Worm (Caenorhabditis elegans) whole organism, L2 larva: ENCODE data around the gene T07C12.10.

ENCODE experiments used
- C34F6.9 ChIP-seq: fragments of 150-350 bp; optimal IDR thresholded peaks from 2 replicates; lab custom pipeline; 2014; ENCODE audit warnings: missing biosample characterization, missing genetic modification characterization
- R02D3.7 ChIP-seq: fragments of 150-350 bp; optimal IDR thresholded peaks from 2 replicates; lab custom pipeline; 2014; ENCODE audit warnings: missing biosample characterization, missing genetic modification characterization
- Y55F3AM.14 ChIP-seq: fragments of 200-800 bp; sonication (Bioruptor generic); optimal IDR thresholded peaks from 2 replicates; lab custom pipeline; 2018; ENCODE audit warnings: mild to moderate bottlenecking, missing genetic modification characterization, missing compliant biosample characterization
- ZK546.5 ChIP-seq: sonication (generic microtip); optimal IDR thresholded peaks from 2 replicates; lab custom pipeline; 2017; ENCODE audit warnings: missing biosample characterization, missing genetic modification characterization
- alr-1 ChIP-seq: fragments of 150-350 bp; optimal IDR thresholded peaks from 2 replicates; lab custom pipeline; 2014; ENCODE audit warnings: missing biosample characterization, missing genetic modification characterization
- ama-1 ChIP-seq: fragments of 150-350 bp; optimal IDR thresholded peaks from 2 replicates; lab custom pipeline; 2018; ENCODE audit warnings: inconsistent platforms
- crh-2 ChIP-seq: sonication (generic microtip); optimal IDR thresholded peaks from 2 replicates; lab custom pipeline; 2017; ENCODE audit warnings: missing biosample characterization, missing genetic modification characterization
- dmd-4 ChIP-seq: sonication (generic microtip); optimal IDR thresholded peaks from 2 replicates; lab custom pipeline; 2017; ENCODE audit warnings: missing biosample characterization, missing genetic modification characterization
- egl-27 ChIP-seq: sonication (generic microtip); optimal IDR thresholded peaks from 3 replicates; lab custom pipeline; 2017; ENCODE audit warnings: missing biosample characterization, missing genetic modification reagents, missing genetic modification characterization
- elt-1 ChIP-seq: fragments of 150-350 bp; optimal IDR thresholded peaks from 2 replicates; lab custom pipeline; 2014; ENCODE audit warnings: missing biosample characterization, missing genetic modification characterization
- elt-3 ChIP-seq: sonication (generic microtip); optimal IDR thresholded peaks from 2 replicates; lab custom pipeline; 2017; ENCODE audit warnings: missing biosample characterization, missing genetic modification characterization
- fos-1 ChIP-seq: fragments of 150-350 bp; optimal IDR thresholded peaks from 2 replicates; lab custom pipeline; 2014; ENCODE audit warnings: missing biosample characterization, missing genetic modification characterization
- gmeb-1 ChIP-seq: fragments of 150-350 bp; optimal IDR thresholded peaks from 2 replicates; lab custom pipeline; 2014; ENCODE audit warnings: missing biosample characterization, missing genetic modification characterization
- lin-11 ChIP-seq: fragments of 150-350 bp; sonication (generic microtip); optimal IDR thresholded peaks from 2 replicates; lab custom pipeline; 2014; ENCODE audit warnings: missing biosample characterization, missing genetic modification characterization, inconsistent platforms, mixed read lengths
- lin-13 ChIP-seq: fragments of 150-350 bp; optimal IDR thresholded peaks from 2 replicates; lab custom pipeline; 2014; ENCODE audit warnings: missing biosample characterization, missing genetic modification reagents, missing genetic modification characterization
- mab-5 ChIP-seq: fragments of 150-350 bp; optimal IDR thresholded peaks from 2 replicates; lab custom pipeline; 2014; ENCODE audit warnings: missing biosample characterization, missing genetic modification characterization
- mbf-1 ChIP-seq: sonication (generic microtip); optimal IDR thresholded peaks from 2 replicates; lab custom pipeline; 2017; ENCODE audit warnings: missing biosample characterization, missing genetic modification characterization
- mdl-1 ChIP-seq, 2 experiments: fragments of 150-350 bp in 1 of 2; sonication (generic microtip) in 1 of 2; optimal IDR thresholded peaks; 2 replicates each; lab custom pipeline; 2017; ENCODE audit warnings: missing biosample characterization in 2 of 2, missing genetic modification characterization in 2 of 2
- nhr-10 ChIP-seq: sonication (generic microtip); optimal IDR thresholded peaks from 2 replicates; lab custom pipeline; 2017; ENCODE audit warnings: missing biosample characterization, missing genetic modification characterization
- nhr-129 ChIP-seq: fragments of 150-350 bp; optimal IDR thresholded peaks from 2 replicates; lab custom pipeline; 2014; ENCODE audit warnings: missing biosample characterization, missing genetic modification characterization
- nhr-21 ChIP-seq: fragments of 150-350 bp; optimal IDR thresholded peaks from 2 replicates; lab custom pipeline; 2014; ENCODE audit warnings: missing biosample characterization, missing genetic modification characterization
- nhr-23 ChIP-seq: fragments of 150-350 bp; optimal IDR thresholded peaks from 2 replicates; lab custom pipeline; 2014; ENCODE audit warnings: missing biosample characterization, missing genetic modification reagents, missing genetic modification characterization
- nhr-25 ChIP-seq: fragments of 150-350 bp; sonication (generic microtip); optimal IDR thresholded peaks from 3 replicates; lab custom pipeline; 2014; ENCODE audit warnings: missing biosample characterization, missing genetic modification characterization
- sma-3 ChIP-seq: sonication (generic microtip); optimal IDR thresholded peaks from 2 replicates; lab custom pipeline; 2016; ENCODE audit warnings: missing genetic modification reagents, missing genetic modification characterization, missing compliant biosample characterization
- sma-9 ChIP-seq, 2 experiments: fragments of 150-350 bp in 1 of 2; sonication (generic microtip) in 1 of 2; optimal IDR thresholded peaks; 2 replicates each; lab custom pipeline; 2014 to 2016; ENCODE audit warnings: missing genetic modification characterization in 2 of 2, mild to moderate bottlenecking in 1 of 2, missing biosample characterization in 1 of 2, missing compliant biosample characterization in 1 of 2, missing genetic modification reagents in 1 of 2, moderate library complexity in 1 of 2
- snpc-4 ChIP-seq: fragments of 150-350 bp; optimal IDR thresholded peaks from 2 replicates; lab custom pipeline; 2014; ENCODE audit warnings: missing biosample characterization, missing genetic modification characterization
- unc-39 ChIP-seq: fragments of 150-350 bp; optimal IDR thresholded peaks from 2 replicates; lab custom pipeline; 2014; ENCODE audit warnings: missing biosample characterization, missing genetic modification characterization
- unc-55 ChIP-seq: fragments of 150-350 bp; sonication (generic microtip); optimal IDR thresholded peaks from 3 replicates; lab custom pipeline; 2014; ENCODE audit warnings: missing biosample characterization, missing genetic modification reagents, missing genetic modification characterization
- zag-1 ChIP-seq: fragments of 150-350 bp; optimal IDR thresholded peaks from 2 replicates; lab custom pipeline; 2014; ENCODE audit warnings: missing biosample characterization, missing genetic modification characterization

Gene T07C12.10

ce11 chrV:9930612-9931065 lies 29.6 kb downstream of the T07C12.10 start, which contains the start of the genes rmh-2 and suds-3:
TSS of gene rmh-2 (minus strand) at chrV:9930775.
TSS of gene suds-3 (plus strand) at chrV:9931015.
- TF ChIP-seq lin-13 (peak; percentile 1), dmd-4 (tag; lab: Kevin White, UChicago) (no peak), C34F6.9 (tag; lab: Kevin White, UChicago) (no peak), nhr-129 (tag; lab: Kevin White, UChicago) (peak; percentile 52), zag-1 (tag; lab: Kevin White, UChicago) (no peak), nhr-25 (tag; lab: Kevin White, UChicago) (no peak), gmeb-1 (tag; lab: Kevin White, UChicago) (peak; percentile 83), lin-11 (tag; lab: Kevin White, UChicago) (peak; percentile 51), alr-1 (tag; lab: Kevin White, UChicago) (no peak), unc-55 (GFP tag; lab: Kevin White, UChicago) (peak; percentile 70), mab-5 (tag; lab: Kevin White, UChicago) (no peak), nhr-21 (tag; lab: Kevin White, UChicago) (peak; percentile 9), R02D3.7 (tag; lab: Kevin White, UChicago) (peak; percentile 54)

ce11 chrV:9927954-9928353 lies 32.3 kb downstream of the T07C12.10 start:
- no peak for TF ChIP-seq Y55F3AM.14 (GFP tag; lab: Kevin White, UChicago)
- peak; percentile 37 for TF ChIP-seq gmeb-1 (tag; lab: Kevin White, UChicago)
- TF ChIP-seq crh-2 (tag; lab: Kevin White, UChicago) = peak; percentile 22
- no peak for TF ChIP-seq ama-1 (lab: Kevin White, UChicago)
- TF ChIP-seq fos-1 (tag; lab: Kevin White, UChicago) = peak; percentile 50
- TF ChIP-seq, all 48 proteins: peak for 3

ce11 chrV:9927381-9927780 lies 32.9 kb downstream of the T07C12.10 start:
- no peak for TF ChIP-seq egl-27 (tag; lab: Kevin White, UChicago)
- no peak for TF ChIP-seq snpc-4 (tag; lab: Kevin White, UChicago)
- TF ChIP-seq R02D3.7 (tag; lab: Kevin White, UChicago) = no peak

ce11 chrV:9926240-9926639 lies 34.0 kb downstream of the T07C12.10 start, which contains the start of gene C50H2.13:
TSS of gene C50H2.13 (plus strand) at chrV:9926540.
- no peak for TF ChIP-seq ZK546.5 (tag; lab: Kevin White, UChicago)
- no peak for TF ChIP-seq mdl-1 (tag; optimal IDR thresholded peaks at IDR 0.05; lab: Kevin White, UChicago)
- no peak for TF ChIP-seq ama-1 (lab: Kevin White, UChicago)
- no peak for TF ChIP-seq nhr-23 (tag; lab: Kevin White, UChicago)
- no peak for TF ChIP-seq nhr-10
- TF ChIP-seq elt-3 = no peak

ce11 chrV:9925647-9926046 lies 34.6 kb downstream of the T07C12.10 start:
- TF ChIP-seq nhr-129 (tag; lab: Kevin White, UChicago) = no peak
- peak; percentile 49 for TF ChIP-seq crh-2 (tag; lab: Kevin White, UChicago)
- peak; percentile 34 for TF ChIP-seq egl-27 (tag; lab: Kevin White, UChicago)
- TF ChIP-seq mbf-1 (tag; lab: Kevin White, UChicago) = no peak
- TF ChIP-seq mab-5 (tag; lab: Kevin White, UChicago) = no peak
- TF ChIP-seq zag-1 (tag; lab: Kevin White, UChicago) = no peak
- TF ChIP-seq sma-9 (GFP tag; optimal IDR thresholded peaks at IDR 0.05; lab: Kevin White, UChicago) = peak; percentile 61
- no peak for TF ChIP-seq sma-9 (tag; optimal IDR thresholded peaks at IDR 0.05; lab: Kevin White, UChicago)
- TF ChIP-seq fos-1 (tag; lab: Kevin White, UChicago) = peak; percentile 75
- TF ChIP-seq elt-1 (tag; lab: Kevin White, UChicago) = no peak
- TF ChIP-seq gmeb-1 (tag; lab: Kevin White, UChicago) = peak; percentile 10
- no peak for TF ChIP-seq unc-39 (tag; lab: Kevin White, UChicago)
- TF ChIP-seq, all 48 proteins: peak for 5

ce11 chrV:9924389-9924788 lies 35.9 kb downstream of the T07C12.10 start:
- no peak for TF ChIP-seq sma-3 (GFP tag; lab: Kevin White, UChicago)
- TF ChIP-seq fos-1 (tag; lab: Kevin White, UChicago) = no peak
- TF ChIP-seq nhr-10 = no peak
